Fruit fly (Drosophila melanogaster): ENCODE measurements around the gene CG14326.

The CG14326 gene

dm6 chr3R:17618699-17619150, at the start of gene CG14326, which contains the start of gene CG14324:
TSS of gene CG14326 (plus strand) at chr3R:17619100.
TSS of gene CG14324 (minus strand) at chr3R:17618799.
- no peak for TF ChIP-seq CG17801 (GFP tag; optimal IDR thresholded peaks at IDR 0.05; ENCODE audit: partially characterized antibody)

- no peak for TF ChIP-seq CG17801 (GFP tag; optimal IDR thresholded peaks at IDR 0.05; ENCODE audit: partially characterized antibody)
Observed at dm6 chr3R:17583658-17584460, 35.0 kb upstream of the CG14326 start.

- TF ChIP-seq CG17801 (GFP tag; optimal IDR thresholded peaks at IDR 0.05; ENCODE audit: partially characterized antibody): no peak
Observed at dm6 chr3R:17588805-17589204, 30.1 kb upstream of the CG14326 start.

dm6 chr3R:17591831-17592230, 27.1 kb upstream of the CG14326 start:
- no peak for TF ChIP-seq CG17801 (GFP tag; optimal IDR thresholded peaks at IDR 0.05; ENCODE audit: partially characterized antibody)

- TF ChIP-seq CG17801 (GFP tag; optimal IDR thresholded peaks at IDR 0.05; ENCODE audit: partially characterized antibody): no peak
Observed at dm6 chr3R:17593470-17593869, 25.4 kb upstream of the CG14326 start.

- no peak for TF ChIP-seq CG17801 (GFP tag; optimal IDR thresholded peaks at IDR 0.05; ENCODE audit: partially characterized antibody)
Observed at dm6 chr3R:17594086-17594485, 24.8 kb upstream of the CG14326 start, which contains the start of gene Sgs5bis. TSS of gene Sgs5bis (plus strand) at chr3R:17594386.

dm6 chr3R:17595084-17595483, 23.8 kb upstream of the CG14326 start, which contains the start of gene Sgs5:
TSS of gene Sgs5 (plus strand) at chr3R:17595362.
- TF ChIP-seq CG17801 (GFP tag; optimal IDR thresholded peaks at IDR 0.05; ENCODE audit: partially characterized antibody): no peak

- TF ChIP-seq CG17801 (GFP tag; optimal IDR thresholded peaks at IDR 0.05; ENCODE audit: partially characterized antibody): no peak
Observed at dm6 chr3R:17596236-17596635, 22.7 kb upstream of the CG14326 start, which contains the start of gene CG7606. TSS of gene CG7606 (plus strand) at chr3R:17596536.

- TF ChIP-seq CG17801 (GFP tag; optimal IDR thresholded peaks at IDR 0.05; ENCODE audit: partially characterized antibody): no peak
Observed at dm6 chr3R:17599695-17600094, 19.2 kb upstream of the CG14326 start.

dm6 chr3R:17601866-17602265, 17.0 kb upstream of the CG14326 start:
- no peak for TF ChIP-seq CG17801 (GFP tag; optimal IDR thresholded peaks at IDR 0.05; ENCODE audit: partially characterized antibody)

dm6 chr3R:17602974-17603373, 15.9 kb upstream of the CG14326 start:
- TF ChIP-seq CG17801 (GFP tag; optimal IDR thresholded peaks at IDR 0.05; ENCODE audit: partially characterized antibody): no peak

- TF ChIP-seq CG17801 (GFP tag; optimal IDR thresholded peaks at IDR 0.05; ENCODE audit: partially characterized antibody): no peak
Observed at dm6 chr3R:17603717-17604116, 15.2 kb upstream of the CG14326 start.

- no peak for TF ChIP-seq CG17801 (GFP tag; optimal IDR thresholded peaks at IDR 0.05; ENCODE audit: partially characterized antibody)
Observed at dm6 chr3R:17604198-17604879, 14.6 kb upstream of the CG14326 start.

dm6 chr3R:17604880-17605667, 13.8 kb upstream of the CG14326 start:
- no peak for TF ChIP-seq CG17801 (GFP tag; optimal IDR thresholded peaks at IDR 0.05; ENCODE audit: partially characterized antibody)

- TF ChIP-seq CG17801 (GFP tag; optimal IDR thresholded peaks at IDR 0.05; ENCODE audit: partially characterized antibody): no peak
Observed at dm6 chr3R:17605872-17606271, 13.0 kb upstream of the CG14326 start, which contains the start of gene sll. TSS of gene sll (plus strand) at chr3R:17606106.
